Fruit fly (Drosophila melanogaster) whole organism, adult: ENCODE data around the gene tacc.

ENCODE experiments used
- CG11617 ChIP-seq: fragments of 200-800 bp; sonication (Bioruptor generic); optimal IDR thresholded peaks from 2 replicates; lab custom pipeline; 2017; ENCODE audit warnings: mild to moderate bottlenecking, missing biosample characterization, missing genetic modification reagents, missing genetic modification characterization
- CG14711 ChIP-seq: fragments of 200-800 bp; sonication (Bioruptor generic); optimal IDR thresholded peaks from 2 replicates; lab custom pipeline; 2018; ENCODE audit warnings: missing biosample characterization, mild to moderate bottlenecking, missing genetic modification characterization, moderate library complexity
- Mnt ChIP-seq: fragments of 200-800 bp; sonication (Bioruptor generic); optimal IDR thresholded peaks from 2 replicates; lab custom pipeline; 2016; ENCODE audit warnings: missing biosample characterization, mild to moderate bottlenecking, missing genetic modification characterization
- kay ChIP-seq: fragments of 200-800 bp; sonication (Bioruptor generic); peaks from one replicate; lab custom pipeline; 2016; ENCODE audit warnings: missing biosample characterization, missing genetic modification characterization, borderline replicate concordance

DNA sequence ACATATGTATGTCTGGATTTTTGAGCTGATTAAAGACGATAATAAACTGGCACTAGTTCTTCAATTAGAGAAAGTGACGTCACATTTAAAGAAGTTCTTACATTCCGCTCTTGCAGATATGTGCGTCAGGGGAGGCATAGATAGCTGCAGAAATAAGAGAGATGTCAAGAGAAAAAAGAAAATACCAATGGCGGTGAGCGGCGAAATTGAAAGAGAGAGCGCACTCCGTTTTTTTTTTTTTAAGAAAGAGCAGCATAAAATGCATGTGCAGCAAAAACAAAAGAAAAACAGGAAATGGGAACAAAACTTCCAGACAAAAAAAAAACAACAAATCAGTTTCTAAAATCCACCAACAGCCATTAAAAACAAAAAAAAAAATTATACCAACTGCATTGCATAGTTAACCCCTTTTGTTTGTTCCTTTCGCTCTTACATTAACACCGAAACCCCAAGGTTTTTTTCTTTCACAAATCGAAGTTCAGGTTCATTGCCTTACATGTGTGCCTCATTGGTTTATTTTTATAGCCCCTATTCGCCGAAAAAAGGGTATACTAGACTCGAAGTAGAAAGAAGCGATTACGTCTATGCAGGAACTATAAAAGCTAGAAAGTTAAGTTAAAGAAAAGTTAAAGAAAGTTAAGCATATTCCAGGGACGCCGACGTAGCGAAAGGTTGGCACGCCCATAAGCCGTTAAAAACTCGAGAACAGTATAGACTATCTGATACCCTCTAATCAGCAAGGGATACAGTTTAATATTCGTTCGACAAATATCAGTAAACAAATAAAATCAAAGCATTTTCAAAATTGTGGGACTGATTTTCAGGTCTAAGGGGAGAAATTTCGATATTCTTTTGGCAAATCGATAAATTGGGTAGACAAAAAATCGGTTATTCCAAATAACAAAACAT is 8.0 kb downstream of the tacc start:
- no peak for TF ChIP-seq Mnt (GFP tag; lab: Kevin White, UChicago)
- peak; percentile 87 for TF ChIP-seq kay (GFP tag; lab: Kevin White, UChicago)
- no peak for TF ChIP-seq CG14711 (tag; lab: Kevin White, UChicago)
- no peak for TF ChIP-seq CG11617 (GFP tag; lab: Kevin White, UChicago)
